Fruit fly (Drosophila melanogaster) whole organism, embryonic: ENCODE data around the gene BORCS6.

Source experiments
- Antp ChIP-seq: fragments of 200-800 bp; sonication (Bioruptor generic); optimal IDR thresholded peaks from 3 replicates; lab custom pipeline; 2016; ENCODE audit warnings: missing biosample characterization, missing genetic modification characterization
- BtbVII ChIP-seq: fragments of 200-800 bp; sonication (Bioruptor generic); optimal IDR thresholded peaks from 3 replicates; lab custom pipeline; 2017; ENCODE audit warnings: missing biosample characterization, mild to moderate bottlenecking, missing genetic modification characterization
- CG11247 ChIP-seq: fragments of 200-800 bp; sonication (Bioruptor generic); IDR thresholded peaks from 2 replicates; pipeline ENCODE4 v1.3.6; 2022; ENCODE audit warnings: missing biosample characterization, missing genetic modification characterization
- CG11696 ChIP-seq: fragments of 200-800 bp; sonication (Bioruptor generic); IDR thresholded peaks from 2 replicates; pipeline ENCODE4 v1.3.6; 2022; ENCODE audit warnings: missing biosample characterization, missing genetic modification characterization
- CG11723 ChIP-seq: fragments of 200-800 bp; sonication (Bioruptor generic); optimal IDR thresholded peaks from 2 replicates; lab custom pipeline; 2017; ENCODE audit warnings: missing biosample characterization, mild to moderate bottlenecking, missing genetic modification characterization
- CG14667 ChIP-seq: fragments of 200-800 bp; sonication (Bioruptor generic); IDR thresholded peaks from 2 replicates; pipeline ENCODE4 v1.3.6; 2022; ENCODE audit warnings: missing biosample characterization, missing genetic modification characterization
- CG17612 ChIP-seq: fragments of 200-800 bp; sonication (Bioruptor generic); IDR thresholded peaks from 2 replicates; pipeline ENCODE4 v1.3.6; 2022; ENCODE audit warnings: missing biosample characterization, missing genetic modification characterization
- CG18011 ChIP-seq: fragments of 200-800 bp; sonication (Bioruptor generic); optimal IDR thresholded peaks from 2 replicates; lab custom pipeline; 2017; ENCODE audit warnings: missing biosample characterization, missing genetic modification characterization, mild to moderate bottlenecking, moderate library complexity, missing genotype
- CG18476 ChIP-seq: fragments of 200-800 bp; sonication (Bioruptor generic); optimal IDR thresholded peaks from 2 replicates; lab custom pipeline; 2016; ENCODE audit warnings: missing biosample characterization, mild to moderate bottlenecking, missing genetic modification characterization
- CG3163 ChIP-seq: fragments of 200-800 bp; sonication (Bioruptor generic); optimal IDR thresholded peaks from 3 replicates; lab custom pipeline; 2016; ENCODE audit warnings: missing biosample characterization, missing genetic modification characterization
- CG6272 ChIP-seq: fragments of 200-800 bp; sonication (Bioruptor generic); IDR thresholded peaks from 2 replicates; pipeline ENCODE4 v1.3.6; 2022; ENCODE audit warnings: missing biosample characterization, missing genetic modification characterization
- CG6791 ChIP-seq: fragments of 200-800 bp; sonication (Bioruptor generic); IDR thresholded peaks from 3 replicates; pipeline ENCODE4 v1.3.6; 2022; ENCODE audit warnings: missing biosample characterization, missing genetic modification characterization; ENCODE audit not compliant: partially characterized antibody
- CG7963 ChIP-seq: fragments of 200-800 bp; sonication (Bioruptor generic); IDR thresholded peaks from 3 replicates; pipeline ENCODE4 v1.3.6; 2022; ENCODE audit warnings: missing biosample characterization, missing genetic modification characterization; ENCODE audit not compliant: partially characterized antibody
- CG8944 ChIP-seq: fragments of 200-800 bp; sonication (Bioruptor generic); optimal IDR thresholded peaks from 3 replicates; lab custom pipeline; 2016; ENCODE audit warnings: missing biosample characterization, missing genetic modification characterization
- CG9932 ChIP-seq: fragments of 200-800 bp; sonication (Bioruptor generic); IDR thresholded peaks from 2 replicates; pipeline ENCODE4 v1.3.6; 2022; ENCODE audit warnings: missing biosample characterization, missing genetic modification characterization
- CHES-1-like ChIP-seq: fragments of 200-800 bp; sonication (Bioruptor generic); optimal IDR thresholded peaks from 2 replicates; lab custom pipeline; 2016; ENCODE audit warnings: missing biosample characterization, missing genetic modification characterization
- Camta ChIP-seq: fragments of 200-800 bp; sonication (Bioruptor generic); optimal IDR thresholded peaks from 2 replicates; lab custom pipeline; 2016; ENCODE audit warnings: missing biosample characterization, missing genetic modification characterization
- Deaf1 ChIP-seq: fragments of 200-800 bp; optimal IDR thresholded peaks from 3 replicates; lab custom pipeline; 2019; ENCODE audit warnings: missing biosample characterization, mild to moderate bottlenecking, missing genetic modification characterization, moderate library complexity
- Dll ChIP-seq: fragments of 200-800 bp; sonication (Bioruptor generic); IDR thresholded peaks from 4 replicates; pipeline ENCODE4 v1.3.6; 2022; ENCODE audit warnings: missing biosample characterization, missing genetic modification characterization; ENCODE audit not compliant: partially characterized antibody
- Dref ChIP-seq: fragments of 200-800 bp; sonication (Bioruptor generic); IDR thresholded peaks from 2 replicates; pipeline ENCODE4 v1.3.6; 2022; ENCODE audit warnings: missing biosample characterization, missing genetic modification characterization
- Fer2 ChIP-seq: fragments of 200-800 bp; sonication (Bioruptor generic); optimal IDR thresholded peaks from 2 replicates; lab custom pipeline; 2018; ENCODE audit warnings: missing biosample characterization, mild to moderate bottlenecking, missing genetic modification characterization, moderate library complexity
- HmgD ChIP-seq: fragments of 200-800 bp; sonication (Bioruptor generic); optimal IDR thresholded peaks from 3 replicates; lab custom pipeline; 2016; ENCODE audit warnings: missing biosample characterization, missing genetic modification characterization
- Lim3 ChIP-seq: fragments of 200-800 bp; sonication (Bioruptor generic); IDR thresholded peaks from 2 replicates; pipeline ENCODE4 v1.3.6; 2022; ENCODE audit warnings: missing biosample characterization, missing genetic modification characterization
- Lpt ChIP-seq: fragments of >200 bp; optimal IDR thresholded peaks from 2 replicates; lab custom pipeline; 2018; ENCODE audit warnings: missing biosample characterization, missing genetic modification characterization
- Spps ChIP-seq: fragments of 200-800 bp; sonication (Bioruptor generic); optimal IDR thresholded peaks from 2 replicates; lab custom pipeline; 2018; ENCODE audit warnings: missing biosample characterization, mild to moderate bottlenecking, missing genetic modification characterization
- Sry-β ChIP-seq: fragments of 200-800 bp; sonication (Bioruptor generic); optimal IDR thresholded peaks from 2 replicates; lab custom pipeline; 2018; ENCODE audit warnings: missing biosample characterization, mild to moderate bottlenecking, missing genetic modification characterization, moderate library complexity
- Vsx1 ChIP-seq: fragments of 200-800 bp; sonication (Bioruptor generic); optimal IDR thresholded peaks from 2 replicates; lab custom pipeline; 2017; ENCODE audit warnings: missing biosample characterization, mild to moderate bottlenecking, missing genetic modification characterization, missing genetic modification reagents
- ap ChIP-seq: fragments of 200-800 bp; sonication (Bioruptor generic); IDR thresholded peaks from 2 replicates; pipeline ENCODE4 v1.3.6; 2022; ENCODE audit warnings: missing biosample characterization, missing genetic modification characterization
- bcd ChIP-seq: fragments of 200-800 bp; sonication (Bioruptor generic); optimal IDR thresholded peaks from 2 replicates; lab custom pipeline; 2017; ENCODE audit warnings: missing biosample characterization, mild to moderate bottlenecking, missing genetic modification characterization
- br ChIP-seq: fragments of >200 bp; optimal IDR thresholded peaks from 2 replicates; lab custom pipeline; 2017
- caup ChIP-seq: fragments of 200-800 bp; sonication (Bioruptor generic); optimal IDR thresholded peaks from 3 replicates; lab custom pipeline; 2017; ENCODE audit warnings: missing biosample characterization, mild to moderate bottlenecking, missing genetic modification characterization, moderate library complexity; ENCODE audit not compliant: severe bottlenecking
- cwo ChIP-seq: fragments of 200-800 bp; sonication (Bioruptor generic); optimal IDR thresholded peaks from 3 replicates; lab custom pipeline; 2017; ENCODE audit warnings: missing biosample characterization, missing genetic modification characterization, mild to moderate bottlenecking, moderate library complexity, missing genetic modification reagents
- dmrt11E ChIP-seq: fragments of 200-800 bp; sonication (Bioruptor generic); optimal IDR thresholded peaks from 3 replicates; lab custom pipeline; 2018; ENCODE audit warnings: missing biosample characterization, mild to moderate bottlenecking, missing genetic modification characterization, moderate library complexity
- eve ChIP-seq, 2 experiments: fragments of >200 bp; optimal IDR thresholded peaks; 2 replicates each; lab custom pipeline; 2017; ENCODE audit warnings: missing biosample characterization in 2 of 2, missing genetic modification characterization in 2 of 2
- exex ChIP-seq: fragments of 200-800 bp; sonication (Bioruptor generic); optimal IDR thresholded peaks from 4 replicates; lab custom pipeline; 2018; ENCODE audit warnings: missing biosample characterization, mild to moderate bottlenecking, missing genetic modification characterization, moderate library complexity
- gfzf ChIP-seq: fragments of 200-800 bp; sonication (Bioruptor generic); optimal IDR thresholded peaks from 2 replicates; lab custom pipeline; 2016; ENCODE audit warnings: missing biosample characterization, mild to moderate bottlenecking, missing genetic modification characterization, moderate library complexity
- gt ChIP-seq: fragments of 200-800 bp; sonication (Bioruptor generic); IDR thresholded peaks from 2 replicates; pipeline ENCODE4 v1.3.6; 2022; ENCODE audit warnings: missing biosample characterization, missing genetic modification characterization
- knrl ChIP-seq: fragments of 200-800 bp; sonication (Bioruptor generic); IDR thresholded peaks from 3 replicates; pipeline ENCODE4 v1.3.6; 2022; ENCODE audit warnings: missing biosample characterization, missing genetic modification characterization; ENCODE audit not compliant: partially characterized antibody
- mld ChIP-seq: fragments of 200-800 bp; sonication (Bioruptor generic); IDR thresholded peaks from 3 replicates; pipeline ENCODE4 v1.3.6; 2022; ENCODE audit warnings: missing biosample characterization, missing genetic modification characterization; ENCODE audit not compliant: partially characterized antibody
- row ChIP-seq: fragments of 200-800 bp; sonication (Bioruptor generic); IDR thresholded peaks from 3 replicates; pipeline ENCODE4 v1.3.6; 2022; ENCODE audit warnings: missing biosample characterization, missing genetic modification characterization
- sc ChIP-seq, 3 experiments: fragments of >200 bp in 2 of 3; fragments of 200-800 bp in 1 of 3; sonication (Bioruptor generic) in 1 of 3; optimal IDR thresholded peaks; 2 replicates in 2 of 3; 3 replicates in 1 of 3; lab custom pipeline; 2017; ENCODE audit warnings: mild to moderate bottlenecking in 1 of 3, missing biosample characterization in 1 of 3, missing genetic modification characterization in 1 of 3, missing genetic modification reagents in 1 of 3
- scrt ChIP-seq: fragments of 200-800 bp; sonication (Bioruptor generic); optimal IDR thresholded peaks from 2 replicates; lab custom pipeline; 2018; ENCODE audit warnings: missing biosample characterization, mild to moderate bottlenecking, missing genetic modification characterization, moderate library complexity
- sens ChIP-seq: fragments of 200-800 bp; sonication (Bioruptor generic); peaks from one replicate; lab custom pipeline; 2016; ENCODE audit warnings: missing biosample characterization, missing genetic modification characterization
- shn ChIP-seq: fragments of 200-800 bp; sonication (Bioruptor generic); optimal IDR thresholded peaks from 3 replicates; lab custom pipeline; 2016; ENCODE audit warnings: missing biosample characterization, missing genetic modification characterization
- slbo ChIP-seq: fragments of 200-800 bp; sonication (Bioruptor generic); IDR thresholded peaks from 2 replicates; pipeline ENCODE4 v1.3.6; 2022; ENCODE audit warnings: missing biosample characterization, missing genetic modification characterization
- sr ChIP-seq: fragments of 200-800 bp; sonication (Bioruptor generic); IDR thresholded peaks from 3 replicates; pipeline ENCODE4 v1.3.6; 2022; ENCODE audit warnings: missing biosample characterization, missing genetic modification characterization
- tio ChIP-seq: fragments of 200-800 bp; sonication (Bioruptor generic); optimal IDR thresholded peaks from 2 replicates; lab custom pipeline; 2017; ENCODE audit warnings: missing biosample characterization, missing genetic modification characterization, inconsistent platforms
- tup ChIP-seq: fragments of 200-800 bp; sonication (Bioruptor generic); optimal IDR thresholded peaks from 2 replicates; lab custom pipeline; 2016; ENCODE audit warnings: missing biosample characterization, mild to moderate bottlenecking, missing genetic modification characterization, moderate library complexity

Gene BORCS6

dm6 chr3L:542863-543635 lies 2.4 kb downstream of the BORCS6 start, which contains the start of the genes Cypl and Hipk (continued):
- TF ChIP-seq dmrt11E (no peak), CG11247 (GFP tag; lab: Robert Waterston, UW) (no peak), Antp (GFP tag; lab: Kevin White, UChicago) (no peak), CG11696 (GFP tag; lab: Robert Waterston, UW) (no peak), Dref (GFP tag; lab: Robert Waterston, UW) (peak; percentile 51), ap (GFP tag; lab: Robert Waterston, UW) (no peak), CHES-1-like (GFP tag; lab: Kevin White, UChicago) (peak; percentile 50), CG17612 (no peak), gt (GFP tag; lab: Robert Waterston, UW) (no peak), knrl (GFP tag; lab: Robert Waterston, UW) (peak; percentile 43; the same call in 2 of the 3 replicates), CG18011 (GFP tag; lab: Kevin White, UChicago) (no peak), CG7963 (GFP tag; lab: Robert Waterston, UW) (no peak), gfzf (peak; percentile 97), sens (GFP tag; lab: Kevin White, UChicago) (peak; percentile 91), eve (GFP tag; optimal IDR thresholded peaks at IDR 0.05; lab: Kevin White, UChicago) (peak in 1 of 2 experiments; percentile 89), shn (GFP tag; lab: Kevin White, UChicago) (no peak), bcd (peak; percentile 0), slbo (GFP tag; lab: Robert Waterston, UW) (peak; percentile 21; the same call in 1 of the 2 replicates), cwo (GFP tag; lab: Kevin White, UChicago) (no peak), Vsx1 (GFP tag; lab: Kevin White, UChicago) (peak; percentile 86), HmgD (GFP tag; lab: Kevin White, UChicago) (peak; percentile 31), exex (tag; lab: Kevin White, UChicago) (peak; percentile 52), mld (GFP tag; lab: Robert Waterston, UW) (0 out of 3 replicates have a peak, but pooled peaks have one; percentile 49), CG11723 (peak; percentile 27), row (peak; percentile 52), Lim3 (GFP tag; lab: Robert Waterston, UW) (no peak), br (no peak), CG9932 (GFP tag; lab: Robert Waterston, UW) (peak; percentile 28; the same call in 1 of the 2 replicates), scrt (GFP tag; lab: Kevin White, UChicago) (peak; percentile 51), CG14667 (GFP tag; lab: Robert Waterston, UW) (no peak), Spps (no peak), CG6791 (GFP tag; lab: Robert Waterston, UW) (peak; percentile 68; the same call in 2 of the 3 replicates), tup (no peak), Lpt (no peak), tio (GFP tag; lab: Kevin White, UChicago) (no peak), caup (GFP tag; lab: Kevin White, UChicago) (peak; percentile 69), Fer2 (tag; lab: Kevin White, UChicago) (no peak), Camta (GFP tag; lab: Kevin White, UChicago) (no peak), CG18476 (GFP tag; lab: Kevin White, UChicago) (peak; percentile 30), sr (GFP tag; lab: Robert Waterston, UW) (peak; percentile 28; the same call in 1 of the 3 replicates), Deaf1 (tag; lab: Kevin White, UChicago) (no peak), CG8944 (GFP tag; lab: Kevin White, UChicago) (no peak), Sry-β (no peak), Dll (GFP tag; lab: Robert Waterston, UW) (peak; percentile 23; the same call in 2 of the 4 replicates), CG6272 (no peak), sc (optimal IDR thresholded peaks at IDR 0.05; lab: Kevin White, UChicago) (no peak), sc (GFP tag; optimal IDR thresholded peaks at IDR 0.05; lab: Kevin White, UChicago) (no peak), BtbVII (GFP tag; lab: Kevin White, UChicago) (peak; percentile 39), CG3163 (peak; percentile 93)
